Fruit fly (Drosophila melanogaster) Kc167 (cell line): ENCODE measurements around the gene Sfp36F.

Experiments
- Myc ChIP-seq: fragments of >200 bp; optimal IDR thresholded peaks from 2 replicates; lab custom pipeline; 2017; ENCODE audit warnings: missing external identifiers
- Sin3A ChIP-seq: fragments of >200 bp; optimal IDR thresholded peaks from 2 replicates; lab custom pipeline; 2018; ENCODE audit warnings: missing external identifiers
- h ChIP-seq: fragments of >200 bp; optimal IDR thresholded peaks from 3 replicates; lab custom pipeline; 2018; ENCODE audit warnings: missing external identifiers
- insv ChIP-seq: fragments of >200 bp; optimal IDR thresholded peaks from 3 replicates; lab custom pipeline; 2018; ENCODE audit warnings: missing external identifiers
- psq ChIP-seq: fragments of >200 bp; optimal IDR thresholded peaks from 2 replicates; lab custom pipeline; 2017; ENCODE audit warnings: missing external identifiers
- ttk ChIP-seq: sonication (Bioruptor generic); optimal IDR thresholded peaks from 2 replicates; lab custom pipeline; 2017; ENCODE audit warnings: missing external identifiers

Gene Sfp36F

dm6 chr2L:18325120-18325581 lies 32.8 kb downstream of the Sfp36F start:
- TF ChIP-seq ttk (lab: Kevin White, UChicago) (no peak), psq (no peak), h (lab: Kevin White, UChicago) (no peak), Myc (lab: Kevin White, UChicago) (no peak), Sin3A (lab: Kevin White, UChicago) (no peak), insv (no peak)

- TF ChIP-seq ttk (lab: Kevin White, UChicago) (no peak), Myc (lab: Kevin White, UChicago) (no peak)
Observed at dm6 chr2L:18327007-18327406, 34.7 kb downstream of the Sfp36F start.

- TF ChIP-seq h (lab: Kevin White, UChicago), result no peak
- TF ChIP-seq insv, result no peak
- no peak for TF ChIP-seq ttk (lab: Kevin White, UChicago)
- no peak for TF ChIP-seq psq
- no peak for TF ChIP-seq Sin3A (lab: Kevin White, UChicago)
- no peak for TF ChIP-seq Myc (lab: Kevin White, UChicago)
Observed at dm6 chr2L:18327592-18328078, 35.3 kb downstream of the Sfp36F start.

- TF ChIP-seq Myc (lab: Kevin White, UChicago), result no peak
- TF ChIP-seq psq, result no peak
- no peak for TF ChIP-seq h (lab: Kevin White, UChicago)
- TF ChIP-seq Sin3A (lab: Kevin White, UChicago), result no peak
- no peak for TF ChIP-seq insv
- no peak for TF ChIP-seq ttk (lab: Kevin White, UChicago)
Observed at dm6 chr2L:18328737-18329136, 36.4 kb downstream of the Sfp36F start.

- TF ChIP-seq Myc (lab: Kevin White, UChicago) (no peak), ttk (lab: Kevin White, UChicago) (no peak), h (lab: Kevin White, UChicago) (no peak), psq (no peak), Sin3A (lab: Kevin White, UChicago) (no peak)
Observed at dm6 chr2L:18331612-18332011, 39.3 kb downstream of the Sfp36F start.

dm6 chr2L:18333831-18334437 lies 41.6 kb downstream of the Sfp36F start:
- TF ChIP-seq psq (no peak), Myc (lab: Kevin White, UChicago) (no peak), h (lab: Kevin White, UChicago) (no peak), insv (no peak), Sin3A (lab: Kevin White, UChicago) (no peak), ttk (lab: Kevin White, UChicago) (no peak)

- TF ChIP-seq h (lab: Kevin White, UChicago) (no peak), ttk (lab: Kevin White, UChicago) (no peak), Myc (lab: Kevin White, UChicago) (no peak), Sin3A (lab: Kevin White, UChicago) (no peak), insv (no peak), psq (no peak)
Observed at dm6 chr2L:18335641-18336040, 43.3 kb downstream of the Sfp36F start.

- TF ChIP-seq Sin3A (lab: Kevin White, UChicago) (no peak), psq (no peak), h (lab: Kevin White, UChicago) (no peak), ttk (lab: Kevin White, UChicago) (no peak), Myc (lab: Kevin White, UChicago) (no peak)
Observed at dm6 chr2L:18336531-18336930, 44.2 kb downstream of the Sfp36F start.

- TF ChIP-seq ttk (lab: Kevin White, UChicago) (no peak), insv (no peak), Sin3A (lab: Kevin White, UChicago) (no peak), Myc (lab: Kevin White, UChicago) (no peak), h (lab: Kevin White, UChicago) (no peak), psq (no peak)
Observed at dm6 chr2L:18340921-18341320, 48.6 kb downstream of the Sfp36F start.
